Fruit fly (Drosophila melanogaster): Measurements from ENCODE around the gene SMC5.

- TF ChIP-seq usp (GFP tag; optimal IDR thresholded peaks at IDR 0.05), result no peak
- no peak for TF ChIP-seq psq (optimal IDR thresholded peaks at IDR 0.05)
- TF ChIP-seq EcR (GFP tag; optimal IDR thresholded peaks at IDR 0.05), result no peak
Measured at dm6 chr3L:21573831-21574230, 4.9 kb downstream of the SMC5 start, which contains the start of gene EMC10.
